Fruit fly (Drosophila melanogaster): ENCODE measurements around the gene Fas2.

DNA sequence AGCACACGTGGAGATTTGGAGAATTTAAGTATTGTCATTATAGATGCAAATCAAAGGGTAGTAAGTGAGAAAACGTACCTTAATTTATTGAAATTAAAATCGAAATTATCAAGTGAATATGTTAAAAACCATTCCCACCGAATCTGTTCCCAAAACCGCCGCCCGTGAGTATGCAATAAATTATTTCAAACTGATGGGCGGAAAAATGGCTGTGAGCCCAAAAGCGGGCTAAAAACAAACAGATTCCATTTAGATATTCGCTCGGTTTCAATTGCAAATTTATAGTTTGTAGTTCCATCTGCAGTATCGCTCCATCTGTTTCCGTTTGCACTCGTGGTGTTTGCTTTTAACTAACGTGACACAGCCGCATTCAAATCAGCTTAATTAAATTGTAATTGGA lies 8.5 kb upstream of the Fas2 start:
- no peak for TF ChIP-seq cic (GFP tag; optimal IDR thresholded peaks at IDR 0.05)
- TF ChIP-seq CG12768 (GFP tag; optimal IDR thresholded peaks at IDR 0.05) = no peak
- TF ChIP-seq toe (GFP tag; optimal IDR thresholded peaks at IDR 0.05) = no peak
- no peak for TF ChIP-seq CG1620 (GFP tag; optimal IDR thresholded peaks at IDR 0.05)
- no peak for TF ChIP-seq CG14711 (tag; optimal IDR thresholded peaks at IDR 0.05)
- TF ChIP-seq Hr96 (GFP tag; optimal IDR thresholded peaks at IDR 0.05) = no peak

Data from whole organism, adult.